Worm (Caenorhabditis elegans): Measurements from ENCODE around the gene ing-3.

DNA sequence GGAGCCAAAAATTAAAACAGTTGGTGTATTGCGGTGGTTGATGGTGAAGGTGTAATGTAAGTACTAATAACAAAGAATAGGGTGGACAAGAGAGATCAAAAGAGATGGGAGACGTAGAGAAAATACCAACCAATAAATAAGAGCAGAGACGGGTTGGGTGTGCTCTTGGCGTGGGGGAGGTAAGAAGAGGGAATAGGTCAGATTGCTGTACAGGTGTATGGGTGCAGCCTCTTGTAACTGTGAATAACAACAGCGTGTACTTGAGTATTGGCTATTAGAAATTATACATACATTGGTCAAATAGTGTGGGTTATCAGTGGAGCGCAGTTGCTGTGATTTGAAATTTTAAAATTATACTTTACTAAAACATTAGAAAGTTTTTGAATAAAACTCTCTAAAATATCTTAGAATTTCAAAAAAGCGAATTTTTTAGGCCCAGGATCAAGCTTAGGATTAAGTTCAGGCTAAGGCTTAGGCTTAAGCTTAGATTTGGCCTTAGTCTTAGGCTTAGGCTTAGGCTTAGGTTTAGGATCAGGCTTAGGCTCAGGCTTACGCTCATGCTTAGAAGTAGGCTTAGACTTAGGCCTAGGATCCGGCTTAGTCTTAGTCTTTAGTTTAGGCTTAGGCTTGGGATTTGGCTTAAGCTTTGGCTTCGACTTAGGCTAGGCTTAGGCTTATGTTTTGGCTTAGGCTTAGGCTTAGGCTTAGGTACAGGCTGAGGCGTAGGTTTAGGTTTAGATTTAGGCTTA is 34.6 kb upstream of the ing-3 start, which contains the start of gene F08G2.7:
- TF ChIP-seq ztf-6 (GFP tag; IDR thresholded peaks at IDR 0.05) (no peak), F33H1.4 (GFP tag; IDR thresholded peaks at IDR 0.05) (no peak), F49E8.2 (tag; optimal IDR thresholded peaks at IDR 0.05; ENCODE audit: insufficient read depth) (no peak), nhr-179 (tag; optimal IDR thresholded peaks at IDR 0.05) (no peak), ama-1 (optimal IDR thresholded peaks at IDR 0.05) (no peak), ama-1 (GFP tag; optimal IDR thresholded peaks at IDR 0.05) (no peak), xnd-1 (tag; optimal IDR thresholded peaks at IDR 0.05) (no peak), sptf-2 (GFP tag; optimal IDR thresholded peaks at IDR 0.05) (no peak), mxl-1 (tag; optimal IDR thresholded peaks at IDR 0.05) (no peak)

Measured in whole organism, young adult.